Worm (Caenorhabditis elegans) whole organism, late embryonic: ENCODE results near the gene ZC239.21.

Experiments used
- F13H6.1 ChIP-seq: sonication (generic microtip); optimal IDR thresholded peaks from 2 replicates; lab custom pipeline; 2016; ENCODE audit warnings: missing genetic modification characterization, missing compliant biosample characterization
- K09A11.1 ChIP-seq: sonication (generic microtip); optimal IDR thresholded peaks from 2 replicates; lab custom pipeline; 2017; ENCODE audit warnings: antibody characterized with exemption, mild to moderate bottlenecking, missing genetic modification characterization, missing compliant biosample characterization; ENCODE audit not compliant: insufficient read depth
- T23F11.4 ChIP-seq: fragments of 200-800 bp; sonication (Bioruptor generic); optimal IDR thresholded peaks from 2 replicates; lab custom pipeline; 2018; ENCODE audit warnings: mild to moderate bottlenecking, missing genetic modification characterization, missing compliant biosample characterization
- ceh-24 ChIP-seq: sonication (generic microtip); optimal IDR thresholded peaks from 2 replicates; lab custom pipeline; 2016; ENCODE audit warnings: mild to moderate bottlenecking, missing genetic modification characterization, missing compliant biosample characterization
- ceh-48 ChIP-seq: sonication (generic microtip); optimal IDR thresholded peaks from 2 replicates; lab custom pipeline; 2016; ENCODE audit warnings: missing genetic modification characterization, inconsistent platforms, missing compliant biosample characterization
- ceh-9 ChIP-seq: sonication (generic microtip); optimal IDR thresholded peaks from 2 replicates; lab custom pipeline; 2016; ENCODE audit warnings: mild to moderate bottlenecking, missing genetic modification characterization, inconsistent platforms, missing compliant biosample characterization
- dmd-4 ChIP-seq: sonication (generic microtip); optimal IDR thresholded peaks from 2 replicates; lab custom pipeline; 2016; ENCODE audit warnings: borderline replicate concordance, missing genetic modification characterization, missing compliant biosample characterization
- dve-1 ChIP-seq: sonication (generic microtip); optimal IDR thresholded peaks from 2 replicates; lab custom pipeline; 2017; ENCODE audit warnings: antibody characterized with exemption, mild to moderate bottlenecking, missing genetic modification characterization, missing compliant biosample characterization
- elt-2 ChIP-seq: sonication (generic microtip); optimal IDR thresholded peaks from 2 replicates; lab custom pipeline; 2016; ENCODE audit warnings: missing genetic modification reagents, missing genetic modification characterization, missing compliant biosample characterization
- elt-4 ChIP-seq: sonication (generic microtip); optimal IDR thresholded peaks from 2 replicates; lab custom pipeline; 2016; ENCODE audit warnings: missing genetic modification characterization, missing compliant biosample characterization
- eyg-1 ChIP-seq: sonication (generic microtip); optimal IDR thresholded peaks from 2 replicates; lab custom pipeline; 2016; ENCODE audit warnings: missing genotype, missing genetic modification characterization, missing compliant biosample characterization
- hlh-8 ChIP-seq: sonication (generic microtip); optimal IDR thresholded peaks from 2 replicates; lab custom pipeline; 2016; ENCODE audit warnings: missing genotype, missing genetic modification characterization, missing compliant biosample characterization
- nfya-1 ChIP-seq: sonication (generic microtip); optimal IDR thresholded peaks from 2 replicates; lab custom pipeline; 2017; ENCODE audit warnings: missing genetic modification characterization, mild to moderate bottlenecking, missing compliant biosample characterization, antibody characterized with exemption, moderate library complexity
- odd-2 ChIP-seq: sonication (generic microtip); optimal IDR thresholded peaks from 2 replicates; lab custom pipeline; 2017; ENCODE audit warnings: antibody characterized with exemption, mild to moderate bottlenecking, missing genetic modification characterization, missing compliant biosample characterization
- pag-3 ChIP-seq: sonication (generic microtip); optimal IDR thresholded peaks from 2 replicates; lab custom pipeline; 2016; ENCODE audit warnings: missing compliant biosample characterization, missing genetic modification characterization, borderline replicate concordance
- pha-2 ChIP-seq: sonication (generic microtip); optimal IDR thresholded peaks from 2 replicates; lab custom pipeline; 2017; ENCODE audit warnings: mild to moderate bottlenecking, missing genetic modification characterization, missing compliant biosample characterization
- pqm-1 ChIP-seq: sonication (generic microtip); optimal IDR thresholded peaks from 2 replicates; lab custom pipeline; 2016; ENCODE audit warnings: missing genetic modification characterization, missing compliant biosample characterization
- pros-1 ChIP-seq: fragments of 150-350 bp; optimal IDR thresholded peaks from 2 replicates; lab custom pipeline; 2014; ENCODE audit warnings: missing biosample characterization, missing genetic modification reagents, missing genetic modification characterization
- rnt-1 ChIP-seq: sonication (generic microtip); optimal IDR thresholded peaks from 2 replicates; lab custom pipeline; 2016; ENCODE audit warnings: missing genetic modification characterization, missing compliant biosample characterization
- sox-4 ChIP-seq: sonication (generic microtip); optimal IDR thresholded peaks from 2 replicates; lab custom pipeline; 2017; ENCODE audit warnings: mild to moderate bottlenecking, missing genetic modification characterization, inconsistent platforms, missing compliant biosample characterization

The ZC239.21 gene

ce11 chrII:3251782-3252181 is 45.0 kb downstream of the ZC239.21 start:
- TF ChIP-seq elt-2 (tag; lab: Kevin White, UChicago) = no peak
- no peak for TF ChIP-seq pros-1 (tag; lab: Kevin White, UChicago)
- TF ChIP-seq hlh-8 = no peak
- TF ChIP-seq F13H6.1 = no peak
- TF ChIP-seq dmd-4 (tag; lab: Kevin White, UChicago) = no peak
- no peak for TF ChIP-seq odd-2 (tag; lab: Kevin White, UChicago)
- TF ChIP-seq rnt-1 (tag; lab: Kevin White, UChicago) = no peak
- no peak for TF ChIP-seq elt-4 (tag; lab: Kevin White, UChicago)
- TF ChIP-seq ceh-9 (tag; lab: Kevin White, UChicago) = no peak
- TF ChIP-seq T23F11.4 (GFP tag; lab: Kevin White, UChicago) = no peak
- TF ChIP-seq eyg-1 (tag; lab: Kevin White, UChicago) = no peak
- TF ChIP-seq ceh-24 = no peak
- TF ChIP-seq pha-2 = no peak
- TF ChIP-seq ceh-48 (tag; lab: Kevin White, UChicago) = no peak
- TF ChIP-seq pag-3 = no peak
- TF ChIP-seq nfya-1 (tag; lab: Kevin White, UChicago) = no peak
- no peak for TF ChIP-seq sox-4 (tag; lab: Kevin White, UChicago)
- no peak for TF ChIP-seq K09A11.1 (tag; lab: Kevin White, UChicago)
- TF ChIP-seq pqm-1 = no peak
- TF ChIP-seq dve-1 = no peak
